Worm (Caenorhabditis elegans) whole organism, young adult: ENCODE measurements around the gene F37A4.4.

Source experiments
- B0035.1 ChIP-seq: sonication (generic microtip); optimal IDR thresholded peaks from 2 replicates; lab custom pipeline; 2016; ENCODE audit warnings: missing genetic modification characterization, mild to moderate bottlenecking, missing compliant biosample characterization, missing genotype, missing genetic modification reagents
- B0336.3 ChIP-seq: fragments of 200-800 bp; sonication (Bioruptor generic); IDR thresholded peaks from 2 replicates; pipeline ENCODE4 v1.3.6; 2022; ENCODE audit warnings: missing genetic modification characterization, missing compliant biosample characterization
- F23B12.7 ChIP-seq: sonication (generic microtip); optimal IDR thresholded peaks from 2 replicates; lab custom pipeline; 2017; ENCODE audit warnings: missing genetic modification characterization, mild to moderate bottlenecking, missing compliant biosample characterization, antibody characterized with exemption, moderate library complexity; ENCODE audit not compliant: insufficient read depth
- F33H1.4 ChIP-seq: fragments of 200-800 bp; sonication (Bioruptor generic); IDR thresholded peaks from 2 replicates; pipeline ENCODE4 v1.3.6; 2022; ENCODE audit warnings: missing genetic modification reagents, missing genetic modification characterization, missing compliant biosample characterization
- F39B2.1 ChIP-seq: fragments of 200-800 bp; sonication (Bioruptor generic); IDR thresholded peaks from 2 replicates; pipeline ENCODE4 v1.3.6; 2022; ENCODE audit warnings: missing genetic modification reagents, missing genetic modification characterization, missing compliant biosample characterization
- F52B5.7 ChIP-seq: sonication (generic microtip); optimal IDR thresholded peaks from 2 replicates; lab custom pipeline; 2016; ENCODE audit warnings: mild to moderate bottlenecking, missing genetic modification characterization, missing compliant biosample characterization
- F57A8.1 ChIP-seq: fragments of 200-800 bp; sonication (Bioruptor generic); optimal IDR thresholded peaks from 2 replicates; lab custom pipeline; 2018; ENCODE audit warnings: mild to moderate bottlenecking, missing genetic modification characterization, moderate library complexity, missing compliant biosample characterization
- ZK185.1 ChIP-seq: sonication (generic microtip); optimal IDR thresholded peaks from 2 replicates; lab custom pipeline; 2016; ENCODE audit warnings: mild to moderate bottlenecking, missing genetic modification characterization, missing compliant biosample characterization; ENCODE audit not compliant: poor library complexity, severe bottlenecking
- ama-1 ChIP-seq, 3 experiments: fragments of 150-350 bp in 1 of 3; sonication (generic microtip) in 2 of 3; optimal IDR thresholded peaks; 2 replicates each; lab custom pipeline; 2014 to 2018; ENCODE audit warnings: missing biosample characterization in 2 of 3, missing genetic modification characterization in 2 of 3, missing genetic modification reagents in 2 of 3
- attf-3 ChIP-seq: fragments of 200-800 bp; sonication (Bioruptor generic); conservative IDR thresholded peaks from 2 replicates; pipeline ENCODE4 v1.3.6; 2022; ENCODE audit warnings: missing genetic modification reagents, missing genetic modification characterization, missing compliant biosample characterization
- attf-6 ChIP-seq: fragments of 200-800 bp; sonication (Bioruptor generic); IDR thresholded peaks from 2 replicates; pipeline ENCODE4 v1.3.6; 2022; ENCODE audit warnings: missing genetic modification reagents, missing genetic modification characterization, missing compliant biosample characterization
- bed-1 ChIP-seq: fragments of 200-800 bp; sonication (Bioruptor generic); IDR thresholded peaks from 2 replicates; pipeline ENCODE4 v1.3.6; 2022; ENCODE audit warnings: missing genetic modification reagents, missing genetic modification characterization, missing compliant biosample characterization
- cebp-2 ChIP-seq: fragments of 200-800 bp; sonication (Bioruptor generic); IDR thresholded peaks from 2 replicates; pipeline ENCODE4 v1.3.6; 2022; ENCODE audit warnings: missing genetic modification characterization, missing compliant biosample characterization
- ceh-40 ChIP-seq: fragments of 200-800 bp; sonication (Bioruptor generic); IDR thresholded peaks from 2 replicates; pipeline ENCODE4 v1.3.6; 2022; ENCODE audit warnings: missing genetic modification characterization, missing compliant biosample characterization
- ceh-91 ChIP-seq: fragments of 200-800 bp; sonication (Bioruptor generic); IDR thresholded peaks from 2 replicates; pipeline ENCODE4 v1.3.6; 2022; ENCODE audit warnings: missing genetic modification reagents, missing genetic modification characterization, missing compliant biosample characterization
- dpff-1 ChIP-seq: sonication (generic microtip); optimal IDR thresholded peaks from 2 replicates; lab custom pipeline; 2017; ENCODE audit warnings: mild to moderate bottlenecking, missing genetic modification characterization, missing compliant biosample characterization
- efl-1 ChIP-seq: fragments of 150-350 bp; optimal IDR thresholded peaks from 2 replicates; lab custom pipeline; 2014; ENCODE audit warnings: missing biosample characterization, missing genetic modification reagents, missing genetic modification characterization
- egrh-3 ChIP-seq: fragments of 200-800 bp; sonication (Bioruptor generic); IDR thresholded peaks from 2 replicates; pipeline ENCODE4 v1.3.6; 2022; ENCODE audit warnings: missing genetic modification reagents, missing genetic modification characterization, missing compliant biosample characterization
- him-1 ChIP-seq: sonication (generic microtip); optimal IDR thresholded peaks from 2 replicates; lab custom pipeline; 2016; ENCODE audit warnings: missing genotype, missing genetic modification reagents, missing genetic modification characterization, missing compliant biosample characterization
- hrde-1 ChIP-seq: sonication (generic microtip); optimal IDR thresholded peaks from 2 replicates; lab custom pipeline; 2016; ENCODE audit warnings: missing genetic modification characterization, mild to moderate bottlenecking, missing compliant biosample characterization, moderate library complexity, missing genotype, missing genetic modification reagents, borderline replicate concordance
- hsf-1 ChIP-seq: fragments of 200-800 bp; sonication (Bioruptor generic); IDR thresholded peaks from 2 replicates; pipeline ENCODE4 v1.3.6; 2022; ENCODE audit warnings: missing genetic modification reagents, missing genetic modification characterization, missing compliant biosample characterization
- let-526 ChIP-seq: fragments of 200-800 bp; sonication (Bioruptor generic); IDR thresholded peaks from 2 replicates; pipeline ENCODE4 v1.3.6; 2022; ENCODE audit warnings: missing genetic modification reagents, missing genetic modification characterization, missing compliant biosample characterization
- lin-26 ChIP-seq: fragments of 200-800 bp; sonication (Bioruptor generic); IDR thresholded peaks from 2 replicates; pipeline ENCODE4 v1.3.6; 2022; ENCODE audit warnings: missing genetic modification reagents, missing genetic modification characterization, missing compliant biosample characterization
- lin-40 ChIP-seq: sonication (generic microtip); optimal IDR thresholded peaks from 2 replicates; lab custom pipeline; 2016; ENCODE audit warnings: missing genetic modification characterization, mild to moderate bottlenecking, missing compliant biosample characterization, missing genotype, missing genetic modification reagents
- lin-54 ChIP-seq: fragments of 200-800 bp; sonication (Bioruptor generic); optimal IDR thresholded peaks from 2 replicates; lab custom pipeline; 2018; ENCODE audit warnings: mild to moderate bottlenecking, missing genetic modification characterization, missing compliant biosample characterization
- lsl-1 ChIP-seq: fragments of 200-800 bp; sonication (Bioruptor generic); optimal IDR thresholded peaks from 2 replicates; lab custom pipeline; 2018; ENCODE audit warnings: mild to moderate bottlenecking, missing genetic modification characterization, moderate library complexity, missing compliant biosample characterization
- madf-10 ChIP-seq: sonication (generic microtip); optimal IDR thresholded peaks from 2 replicates; lab custom pipeline; 2016; ENCODE audit warnings: mild to moderate bottlenecking, missing genetic modification characterization, missing compliant biosample characterization
- mcd-1 ChIP-seq: fragments of 200-800 bp; sonication (Bioruptor generic); IDR thresholded peaks from 2 replicates; pipeline ENCODE4 v1.3.6; 2022; ENCODE audit warnings: missing genetic modification reagents, missing genetic modification characterization, missing compliant biosample characterization
- mel-28 ChIP-seq: sonication (generic microtip); optimal IDR thresholded peaks from 2 replicates; lab custom pipeline; 2016; ENCODE audit warnings: borderline replicate concordance, mild to moderate bottlenecking, missing genetic modification characterization, missing compliant biosample characterization
- nhr-27 ChIP-seq: fragments of 200-800 bp; sonication (Bioruptor generic); optimal IDR thresholded peaks from 2 replicates; lab custom pipeline; 2018; ENCODE audit warnings: mild to moderate bottlenecking, missing genetic modification characterization, moderate library complexity, missing compliant biosample characterization
- nhr-80 ChIP-seq: sonication (generic microtip); optimal IDR thresholded peaks from 2 replicates; lab custom pipeline; 2016; ENCODE audit warnings: missing genetic modification characterization, missing compliant biosample characterization
- nhr-90 ChIP-seq: sonication (generic microtip); optimal IDR thresholded peaks from 2 replicates; lab custom pipeline; 2016; ENCODE audit warnings: missing genotype, mild to moderate bottlenecking, missing genetic modification characterization, missing compliant biosample characterization
- rcor-1 ChIP-seq: fragments of 200-800 bp; sonication (Bioruptor generic); IDR thresholded peaks from 2 replicates; pipeline ENCODE4 v1.3.6; 2022; ENCODE audit warnings: missing genetic modification reagents, missing genetic modification characterization, missing compliant biosample characterization
- repo-1 ChIP-seq: sonication (generic microtip); optimal IDR thresholded peaks from 2 replicates; lab custom pipeline; 2017; ENCODE audit warnings: mild to moderate bottlenecking, missing genetic modification characterization, missing compliant biosample characterization
- rpc-1 ChIP-seq, 2 experiments: fragments of 150-350 bp in 1 of 2; sonication (generic microtip) in 1 of 2; optimal IDR thresholded peaks; 2 replicates each; lab custom pipeline; 2014 to 2018; ENCODE audit warnings: missing biosample characterization in 1 of 2, missing genetic modification characterization in 1 of 2, missing genetic modification reagents in 1 of 2, missing genotype in 1 of 2
- snpc-1.1 ChIP-seq: sonication (generic microtip); optimal IDR thresholded peaks from 2 replicates; lab custom pipeline; 2017; ENCODE audit warnings: missing genetic modification characterization, mild to moderate bottlenecking, missing compliant biosample characterization, antibody characterized with exemption, moderate library complexity, missing genotype, missing genetic modification reagents; ENCODE audit not compliant: insufficient read depth
- somi-1 ChIP-seq: fragments of 200-800 bp; sonication (Bioruptor generic); optimal IDR thresholded peaks from 2 replicates; lab custom pipeline; 2018; ENCODE audit warnings: mild to moderate bottlenecking, missing genetic modification characterization, missing compliant biosample characterization
- tbx-9 ChIP-seq: sonication (generic microtip); optimal IDR thresholded peaks from 2 replicates; lab custom pipeline; 2016; ENCODE audit warnings: borderline replicate concordance, missing genetic modification characterization, inconsistent platforms, missing compliant biosample characterization
- tlf-1 ChIP-seq: fragments of 200-800 bp; sonication (Bioruptor generic); optimal IDR thresholded peaks from 2 replicates; lab custom pipeline; 2018; ENCODE audit warnings: mild to moderate bottlenecking, missing genetic modification characterization, missing compliant biosample characterization
- unc-62 ChIP-seq: fragments of 150-350 bp; optimal IDR thresholded peaks from 2 replicates; lab custom pipeline; 2014; ENCODE audit warnings: missing biosample characterization, missing genetic modification reagents, missing genetic modification characterization

F37A4.4 gene

ce11 chrIII:6740072-6740471, 26.7 kb downstream of the F37A4.4 start:
- TF ChIP-seq cebp-2 (GFP tag; lab: Robert Waterston, UW), result no peak
- no peak for TF ChIP-seq hrde-1 (tag; lab: Kevin White, UChicago)
- no peak for TF ChIP-seq him-1 (tag; lab: Kevin White, UChicago)
- no peak for TF ChIP-seq mcd-1 (GFP tag; lab: Robert Waterston, UW)
- TF ChIP-seq lin-26 (GFP tag; lab: Robert Waterston, UW), result no peak
- no peak for TF ChIP-seq snpc-1.1 (tag; lab: Kevin White, UChicago)
- no peak for TF ChIP-seq mel-28 (tag; lab: Kevin White, UChicago)
- TF ChIP-seq ceh-91 (GFP tag; lab: Robert Waterston, UW), result no peak
- TF ChIP-seq F39B2.1 (GFP tag; lab: Robert Waterston, UW), result no peak
- no peak for TF ChIP-seq F33H1.4
- TF ChIP-seq attf-3 (GFP tag; lab: Robert Waterston, UW), result no peak
- TF ChIP-seq ama-1 (optimal IDR thresholded peaks at IDR 0.05; lab: Kevin White, UChicago), result no peak
- TF ChIP-seq ama-1 (GFP tag; optimal IDR thresholded peaks at IDR 0.05; lab: Kevin White, UChicago), result no peak
- no peak for TF ChIP-seq F23B12.7 (tag; lab: Kevin White, UChicago)
- TF ChIP-seq tlf-1 (GFP tag; lab: Kevin White, UChicago), result no peak
- no peak for TF ChIP-seq repo-1
- no peak for TF ChIP-seq madf-10
- TF ChIP-seq unc-62 (GFP tag; lab: Kevin White, UChicago), result no peak
- no peak for TF ChIP-seq rcor-1 (GFP tag; lab: Robert Waterston, UW)
- TF ChIP-seq, all 124 proteins: peak for 0

DNA sequence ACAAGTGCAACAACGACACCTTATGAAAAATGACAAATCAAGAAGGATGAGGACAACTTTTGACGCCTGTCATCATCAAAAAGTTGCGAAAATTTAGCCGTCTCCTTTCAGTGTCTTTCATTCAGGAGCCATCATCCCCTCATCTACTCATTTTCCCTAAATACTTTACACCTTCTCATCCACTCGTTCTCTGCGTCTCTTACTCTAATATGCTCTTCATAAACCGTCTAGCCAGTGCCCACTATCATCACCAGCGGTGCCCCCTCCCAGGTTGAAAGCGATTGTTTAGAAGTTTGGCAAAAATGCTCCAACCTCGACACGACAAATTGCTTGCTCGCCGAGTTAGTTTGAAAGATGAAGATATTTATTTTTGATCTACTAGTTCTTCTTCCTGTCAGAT, 29.2 kb downstream of the F37A4.4 start:
- TF ChIP-seq nhr-80 (no peak), rpc-1 (optimal IDR thresholded peaks at IDR 0.05; lab: Kevin White, UChicago) (no peak), rpc-1 (tag; optimal IDR thresholded peaks at IDR 0.05; lab: Kevin White, UChicago) (no peak), let-526 (GFP tag; lab: Robert Waterston, UW) (no peak), attf-6 (no peak), nhr-90 (tag; lab: Kevin White, UChicago) (no peak), efl-1 (GFP tag; lab: Kevin White, UChicago) (no peak)

- no peak for TF ChIP-seq F57A8.1
- no peak for TF ChIP-seq B0336.3 (GFP tag; lab: Robert Waterston, UW)
- TF ChIP-seq dpff-1 (tag; lab: Kevin White, UChicago), result no peak
- TF ChIP-seq egrh-3 (GFP tag; lab: Robert Waterston, UW), result no peak
- no peak for TF ChIP-seq lin-40
- no peak for TF ChIP-seq nhr-27 (tag; lab: Kevin White, UChicago)
- TF ChIP-seq ceh-40 (GFP tag; lab: Robert Waterston, UW), result no peak
- no peak for TF ChIP-seq hsf-1 (GFP tag; lab: Robert Waterston, UW)
- no peak for TF ChIP-seq lin-54
- no peak for TF ChIP-seq bed-1
- no peak for TF ChIP-seq F23B12.7 (tag; lab: Kevin White, UChicago)
- TF ChIP-seq ama-1 (optimal IDR thresholded peaks at IDR 0.05; lab: Kevin White, UChicago), result no peak
- TF ChIP-seq ama-1 (GFP tag; optimal IDR thresholded peaks at IDR 0.05; lab: Kevin White, UChicago), result no peak
- no peak for TF ChIP-seq F52B5.7 (tag; lab: Kevin White, UChicago)
- TF ChIP-seq mcd-1 (GFP tag; lab: Robert Waterston, UW), result no peak
- no peak for TF ChIP-seq tbx-9
- no peak for TF ChIP-seq B0035.1 (tag; lab: Kevin White, UChicago)
- TF ChIP-seq ZK185.1 (tag; lab: Kevin White, UChicago), result no peak
- TF ChIP-seq lsl-1, result no peak
- TF ChIP-seq somi-1, result no peak
These were observed 32.6 kb downstream of the F37A4.4 start, which contains the start of gene dig-1 for ce11 chrIII:6746008-6746407. TSS of gene dig-1 (plus strand) at chrIII:6746308.
